Fruit fly (Drosophila melanogaster) whole organism, embryonic: ENCODE measurements around the gene CG8892.

Experiments used
- CG10366 ChIP-seq: fragments of 200-800 bp; sonication (Bioruptor generic); IDR thresholded peaks from 2 replicates; pipeline ENCODE4 v1.3.6; 2022; ENCODE audit warnings: missing biosample characterization, missing genetic modification characterization
- CG4617 ChIP-seq: fragments of 200-800 bp; sonication (Bioruptor generic); optimal IDR thresholded peaks from 3 replicates; lab custom pipeline; 2016; ENCODE audit warnings: missing biosample characterization, missing genetic modification characterization, borderline replicate concordance
- CG6765 ChIP-seq: fragments of 200-800 bp; sonication (Bioruptor generic); optimal IDR thresholded peaks from 3 replicates; lab custom pipeline; 2017; ENCODE audit warnings: missing biosample characterization, mild to moderate bottlenecking, missing genetic modification characterization
- gt ChIP-seq: fragments of 200-800 bp; sonication (Bioruptor generic); IDR thresholded peaks from 2 replicates; pipeline ENCODE4 v1.3.6; 2022; ENCODE audit warnings: missing biosample characterization, missing genetic modification characterization

dm6 chr2L:5007256-5007655 is 25.9 kb upstream of the CG8892 start:
- TF ChIP-seq CG6765 (GFP tag; lab: Kevin White, UChicago) = no peak
- no peak for TF ChIP-seq gt (GFP tag; lab: Robert Waterston, UW)
- no peak for TF ChIP-seq CG10366 (GFP tag; lab: Robert Waterston, UW)
- TF ChIP-seq CG4617 = no peak
